Worm (Caenorhabditis elegans) whole organism, L3 larva: Measurements from ENCODE around the gene bas-1.

ENCODE experiments used
- ZK546.5 ChIP-seq: sonication (generic microtip); optimal IDR thresholded peaks from 2 replicates; lab custom pipeline; 2017; ENCODE audit warnings: missing biosample characterization, missing genetic modification characterization
- ama-1 ChIP-seq: fragments of 150-350 bp; optimal IDR thresholded peaks from 2 replicates; lab custom pipeline; 2018
- elt-3 ChIP-seq, 3 experiments: fragments of 150-350 bp in 1 of 3; sonication (generic microtip) in 2 of 3; optimal IDR thresholded peaks; 2 replicates in 2 of 3; 4 replicates in 1 of 3; lab custom pipeline; 2014 to 2017; ENCODE audit warnings: missing biosample characterization in 3 of 3, missing genetic modification characterization in 3 of 3
- fos-1 ChIP-seq: fragments of 150-350 bp; optimal IDR thresholded peaks from 2 replicates; lab custom pipeline; 2014; ENCODE audit warnings: missing biosample characterization, missing genetic modification characterization
- nhr-11 ChIP-seq: fragments of 150-350 bp; optimal IDR thresholded peaks from 2 replicates; lab custom pipeline; 2014; ENCODE audit warnings: missing biosample characterization, missing genetic modification characterization
- pha-4 ChIP-seq: fragments of 150-350 bp; optimal IDR thresholded peaks from 2 replicates; lab custom pipeline; 2014; ENCODE audit warnings: missing biosample characterization, missing genetic modification reagents, missing genetic modification characterization
- skn-1 ChIP-seq: fragments of 150-350 bp; optimal IDR thresholded peaks from 2 replicates; lab custom pipeline; 2014; ENCODE audit warnings: missing biosample characterization, missing genetic modification characterization
- unc-62 ChIP-seq: fragments of 150-350 bp; sonication (generic microtip); optimal IDR thresholded peaks from 4 replicates; lab custom pipeline; 2014; ENCODE audit warnings: missing biosample characterization, missing genetic modification reagents, missing genetic modification characterization

DNA sequence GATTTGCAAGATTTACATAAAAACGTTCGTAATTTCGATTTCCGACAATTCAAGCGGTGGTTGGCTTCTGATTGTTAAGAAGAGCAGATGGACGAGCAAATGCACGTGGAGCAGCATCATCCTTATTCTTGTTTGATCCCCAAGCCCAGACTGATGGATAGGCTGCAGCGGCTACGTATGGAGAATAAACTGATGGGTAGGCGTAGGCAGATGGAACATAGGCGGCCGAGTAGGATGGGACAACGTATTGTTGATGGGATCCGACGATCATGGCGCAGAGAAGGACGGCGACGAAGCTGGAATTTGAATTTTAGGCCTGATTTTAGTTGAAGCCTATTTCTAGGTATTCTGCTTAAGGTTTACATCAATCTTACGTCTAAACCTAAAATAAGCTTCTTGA, 43.8 kb upstream of the bas-1 start:
- TF ChIP-seq elt-3 (tag; optimal IDR thresholded peaks at IDR 0.05; lab: Kevin White, UChicago): no peak
- no peak for TF ChIP-seq pha-4
- no peak for TF ChIP-seq fos-1 (tag; lab: Kevin White, UChicago)
- TF ChIP-seq skn-1 (tag; lab: Kevin White, UChicago): no peak
- no peak for TF ChIP-seq ama-1
- no peak for TF ChIP-seq ZK546.5 (tag; lab: Kevin White, UChicago)
- TF ChIP-seq unc-62: no peak
- TF ChIP-seq nhr-11: no peak
